Fruit fly (Drosophila melanogaster) whole organism, embryonic: ENCODE data around the gene Cpr67Fa1.

ENCODE experiments used
- CG10431 ChIP-seq: fragments of 200-800 bp; sonication (Bioruptor generic); optimal IDR thresholded peaks from 3 replicates; lab custom pipeline; 2018; ENCODE audit warnings: missing biosample characterization, mild to moderate bottlenecking, missing genetic modification characterization
- CG11085 ChIP-seq: fragments of 200-800 bp; sonication (Bioruptor generic); IDR thresholded peaks from 2 replicates; pipeline ENCODE4 v1.3.6; 2022; ENCODE audit warnings: missing biosample characterization, missing genetic modification characterization
- CG11398 ChIP-seq: fragments of 200-800 bp; sonication (Bioruptor generic); optimal IDR thresholded peaks from 2 replicates; lab custom pipeline; 2016; ENCODE audit warnings: missing biosample characterization, missing genetic modification characterization
- CG11696 ChIP-seq: fragments of 200-800 bp; sonication (Bioruptor generic); IDR thresholded peaks from 2 replicates; pipeline ENCODE4 v1.3.6; 2022; ENCODE audit warnings: missing biosample characterization, missing genetic modification characterization
- CG15073 ChIP-seq: fragments of 200-800 bp; sonication (Bioruptor generic); optimal IDR thresholded peaks from 2 replicates; lab custom pipeline; 2016; ENCODE audit warnings: missing biosample characterization, missing genetic modification characterization
- CG15479 ChIP-seq: fragments of 200-800 bp; sonication (Bioruptor generic); optimal IDR thresholded peaks from 3 replicates; lab custom pipeline; 2019; ENCODE audit warnings: missing biosample characterization, mild to moderate bottlenecking, missing genetic modification characterization, moderate library complexity
- CG1603 ChIP-seq: fragments of 200-800 bp; sonication (Bioruptor generic); optimal IDR thresholded peaks from 2 replicates; lab custom pipeline; 2019; ENCODE audit warnings: missing biosample characterization, mild to moderate bottlenecking, missing genetic modification characterization, moderate library complexity
- CG16813 ChIP-seq: fragments of 200-800 bp; sonication (Bioruptor generic); IDR thresholded peaks from 3 replicates; pipeline ENCODE4 v1.3.6; 2022; ENCODE audit warnings: missing biosample characterization, missing genetic modification characterization; ENCODE audit not compliant: partially characterized antibody
- CG17568 ChIP-seq: fragments of 200-800 bp; sonication (Bioruptor generic); optimal IDR thresholded peaks from 2 replicates; lab custom pipeline; 2018; ENCODE audit warnings: missing biosample characterization, mild to moderate bottlenecking, missing genetic modification characterization, moderate library complexity
- CG18262 ChIP-seq: fragments of 200-800 bp; optimal IDR thresholded peaks from 3 replicates; lab custom pipeline; 2019; ENCODE audit warnings: missing biosample characterization, mild to moderate bottlenecking, missing genetic modification characterization, moderate library complexity
- CG30403 ChIP-seq: fragments of 200-800 bp; sonication (Bioruptor generic); optimal IDR thresholded peaks from 3 replicates; lab custom pipeline; 2016; ENCODE audit warnings: missing biosample characterization, missing genetic modification characterization
- CG30431 ChIP-seq: fragments of 200-800 bp; sonication (Bioruptor generic); optimal IDR thresholded peaks from 2 replicates; lab custom pipeline; 2017; ENCODE audit warnings: missing biosample characterization, missing genetic modification characterization
- CG3163 ChIP-seq: fragments of 200-800 bp; sonication (Bioruptor generic); optimal IDR thresholded peaks from 3 replicates; lab custom pipeline; 2016; ENCODE audit warnings: missing biosample characterization, missing genetic modification characterization
- CG6175 ChIP-seq: fragments of 200-800 bp; sonication (Bioruptor generic); IDR thresholded peaks from 3 replicates; pipeline ENCODE4 v1.3.6; 2022; ENCODE audit warnings: missing biosample characterization, missing genetic modification characterization
- CG6791 ChIP-seq: fragments of 200-800 bp; sonication (Bioruptor generic); IDR thresholded peaks from 3 replicates; pipeline ENCODE4 v1.3.6; 2022; ENCODE audit warnings: missing biosample characterization, missing genetic modification characterization; ENCODE audit not compliant: partially characterized antibody
- CG9215 ChIP-seq: fragments of 200-800 bp; sonication (Bioruptor generic); IDR thresholded peaks from 2 replicates; pipeline ENCODE4 v1.3.6; 2022; ENCODE audit warnings: missing biosample characterization, missing genetic modification characterization
- Doc2 ChIP-seq: fragments of 200-800 bp; sonication (Bioruptor generic); IDR thresholded peaks from 2 replicates; pipeline ENCODE4 v1.3.6; 2022; ENCODE audit warnings: missing biosample characterization, missing genetic modification characterization
- Drgx ChIP-seq: fragments of 200-800 bp; sonication (Bioruptor generic); IDR thresholded peaks from 2 replicates; pipeline ENCODE4 v1.3.6; 2022; ENCODE audit warnings: missing biosample characterization, missing genetic modification characterization
- HHEX ChIP-seq: fragments of 200-800 bp; sonication (Bioruptor generic); optimal IDR thresholded peaks from 3 replicates; lab custom pipeline; 2017; ENCODE audit warnings: missing biosample characterization, mild to moderate bottlenecking, missing genetic modification characterization, missing genetic modification reagents
- HLHmδ ChIP-seq: fragments of 200-800 bp; sonication (Bioruptor generic); optimal IDR thresholded peaks from 2 replicates; lab custom pipeline; 2018; ENCODE audit warnings: missing biosample characterization, mild to moderate bottlenecking, missing genetic modification characterization, moderate library complexity
- Nf-YA ChIP-seq: fragments of 200-800 bp; sonication (Bioruptor generic); IDR thresholded peaks from 2 replicates; pipeline ENCODE4 v1.3.6; 2022; ENCODE audit warnings: missing biosample characterization, missing genetic modification characterization
- Nf-YC ChIP-seq: fragments of 200-800 bp; optimal IDR thresholded peaks from 3 replicates; lab custom pipeline; 2019; ENCODE audit warnings: missing biosample characterization, mild to moderate bottlenecking, missing genetic modification characterization, moderate library complexity
- Pdp1 ChIP-seq, 2 experiments: fragments of 200-800 bp; sonication (Bioruptor generic); optimal IDR thresholded peaks; 3 replicates each; lab custom pipeline; 2016; ENCODE audit warnings: missing biosample characterization in 2 of 2, missing genetic modification characterization in 2 of 2, mild to moderate bottlenecking in 1 of 2, moderate library complexity in 1 of 2
- Usf ChIP-seq: fragments of 200-800 bp; sonication (Bioruptor generic); optimal IDR thresholded peaks from 2 replicates; lab custom pipeline; 2017; ENCODE audit warnings: missing genotype, missing biosample characterization, missing genetic modification characterization
- YL-1 ChIP-seq: fragments of 200-800 bp; sonication (Bioruptor generic); optimal IDR thresholded peaks from 3 replicates; lab custom pipeline; 2017; ENCODE audit warnings: missing biosample characterization, mild to moderate bottlenecking, missing genetic modification characterization
- bcd ChIP-seq: fragments of 200-800 bp; sonication (Bioruptor generic); optimal IDR thresholded peaks from 2 replicates; lab custom pipeline; 2017; ENCODE audit warnings: missing biosample characterization, mild to moderate bottlenecking, missing genetic modification characterization
- cas ChIP-seq: fragments of 200-800 bp; sonication (Bioruptor generic); IDR thresholded peaks from 2 replicates; pipeline ENCODE4 v1.3.6; 2022; ENCODE audit warnings: missing biosample characterization, missing genetic modification characterization
- chinmo ChIP-seq: fragments of 200-800 bp; sonication (Bioruptor generic); IDR thresholded peaks from 4 replicates; pipeline ENCODE4 v1.3.6; 2022; ENCODE audit warnings: missing biosample characterization, missing genetic modification characterization; ENCODE audit not compliant: partially characterized antibody
- chm ChIP-seq: fragments of 200-800 bp; sonication (Bioruptor generic); IDR thresholded peaks from 2 replicates; pipeline ENCODE4 v1.3.6; 2022; ENCODE audit warnings: missing biosample characterization, missing genetic modification characterization
- dmrt11E ChIP-seq: fragments of 200-800 bp; sonication (Bioruptor generic); optimal IDR thresholded peaks from 3 replicates; lab custom pipeline; 2018; ENCODE audit warnings: missing biosample characterization, mild to moderate bottlenecking, missing genetic modification characterization, moderate library complexity
- dmrt99B ChIP-seq: fragments of 200-800 bp; sonication (Bioruptor generic); optimal IDR thresholded peaks from 2 replicates; lab custom pipeline; 2018; ENCODE audit warnings: missing biosample characterization, mild to moderate bottlenecking, missing genetic modification characterization, moderate library complexity
- dysf ChIP-seq: fragments of 200-800 bp; sonication (Bioruptor generic); IDR thresholded peaks from 3 replicates; pipeline ENCODE4 v1.3.6; 2022; ENCODE audit warnings: missing biosample characterization, missing genetic modification characterization
- eve ChIP-seq, 2 experiments: fragments of >200 bp; optimal IDR thresholded peaks; 2 replicates each; lab custom pipeline; 2017; ENCODE audit warnings: missing biosample characterization in 2 of 2, missing genetic modification characterization in 2 of 2
- fd3F ChIP-seq: fragments of 200-800 bp; sonication (Bioruptor generic); optimal IDR thresholded peaks from 2 replicates; lab custom pipeline; 2018; ENCODE audit warnings: missing biosample characterization, mild to moderate bottlenecking, missing genetic modification characterization, moderate library complexity
- kni ChIP-seq: fragments of 200-800 bp; sonication (Bioruptor generic); optimal IDR thresholded peaks from 3 replicates; lab custom pipeline; 2017; ENCODE audit warnings: mild to moderate bottlenecking, missing biosample characterization, missing genetic modification reagents, missing genetic modification characterization
- lab ChIP-seq: fragments of 200-800 bp; sonication (Bioruptor generic); optimal IDR thresholded peaks from 3 replicates; lab custom pipeline; 2017; ENCODE audit warnings: missing biosample characterization, missing genetic modification characterization, mild to moderate bottlenecking, moderate library complexity, missing genetic modification reagents
- lilli ChIP-seq: fragments of 200-800 bp; sonication (Bioruptor generic); optimal IDR thresholded peaks from 3 replicates; lab custom pipeline; 2016; ENCODE audit warnings: missing biosample characterization, missing genetic modification characterization
- mld ChIP-seq: fragments of 200-800 bp; sonication (Bioruptor generic); IDR thresholded peaks from 3 replicates; pipeline ENCODE4 v1.3.6; 2022; ENCODE audit warnings: missing biosample characterization, missing genetic modification characterization; ENCODE audit not compliant: partially characterized antibody
- nau ChIP-seq: fragments of 200-800 bp; sonication (Bioruptor generic); optimal IDR thresholded peaks from 3 replicates; lab custom pipeline; 2017; ENCODE audit warnings: missing biosample characterization, mild to moderate bottlenecking, missing genetic modification characterization, missing genetic modification reagents
- nerfin-2 ChIP-seq: fragments of 200-800 bp; sonication (Bioruptor generic); IDR thresholded peaks from 2 replicates; pipeline ENCODE4 v1.3.6; 2022; ENCODE audit warnings: missing biosample characterization, missing genetic modification characterization; ENCODE audit not compliant: partially characterized antibody
- peb ChIP-seq: fragments of 200-800 bp; sonication (Bioruptor generic); IDR thresholded peaks from 2 replicates; pipeline ENCODE4 v1.3.6; 2022; ENCODE audit warnings: missing biosample characterization, missing genetic modification characterization
- pita ChIP-seq: fragments of 200-800 bp; sonication (Bioruptor generic); optimal IDR thresholded peaks from 2 replicates; lab custom pipeline; 2017; ENCODE audit warnings: missing biosample characterization, mild to moderate bottlenecking, missing genetic modification characterization
- pum ChIP-seq: fragments of 200-800 bp; sonication (Bioruptor generic); optimal IDR thresholded peaks from 2 replicates; lab custom pipeline; 2016; ENCODE audit warnings: missing biosample characterization, missing genetic modification characterization
- repo ChIP-seq: fragments of 200-800 bp; sonication (Bioruptor generic); optimal IDR thresholded peaks from 2 replicates; lab custom pipeline; 2016; ENCODE audit warnings: missing biosample characterization, missing genetic modification characterization
- sima ChIP-seq: fragments of 200-800 bp; sonication (Bioruptor generic); optimal IDR thresholded peaks from 2 replicates; lab custom pipeline; 2016; ENCODE audit warnings: missing biosample characterization, missing genetic modification characterization
- tio ChIP-seq: fragments of 200-800 bp; sonication (Bioruptor generic); optimal IDR thresholded peaks from 2 replicates; lab custom pipeline; 2017; ENCODE audit warnings: missing biosample characterization, missing genetic modification characterization, inconsistent platforms
- tna ChIP-seq: fragments of 200-800 bp; sonication (Bioruptor generic); IDR thresholded peaks from 2 replicates; pipeline ENCODE4 v1.3.6; 2022; ENCODE audit warnings: missing biosample characterization, missing genetic modification characterization; ENCODE audit not compliant: partially characterized antibody
- vvl ChIP-seq: fragments of 200-800 bp; sonication (Bioruptor generic); IDR thresholded peaks from 2 replicates; pipeline ENCODE4 v1.3.6; 2022; ENCODE audit warnings: missing biosample characterization, missing genetic modification characterization
- wor ChIP-seq: fragments of 200-800 bp; sonication (Bioruptor generic); IDR thresholded peaks from 2 replicates; pipeline ENCODE4 v1.3.6; 2022; ENCODE audit warnings: missing biosample characterization, missing genetic modification characterization

Gene Cpr67Fa1

dm6 chr3L:10897534-10898255 is 7.9 kb downstream of the Cpr67Fa1 start (continued):
- TF ChIP-seq pum (GFP tag; lab: Kevin White, UChicago) (no peak), nerfin-2 (no peak), CG18262 (peak; percentile 8), CG6791 (GFP tag; lab: Robert Waterston, UW) (no peak), Usf (no peak), Pdp1 (GFP tag; optimal IDR thresholded peaks at IDR 0.05; lab: Kevin White, UChicago) (peak in 1 of 2 experiments; percentile 70), fd3F (GFP tag; lab: Kevin White, UChicago) (no peak), Drgx (GFP tag; lab: Robert Waterston, UW) (peak; percentile 30), CG10431 (peak; percentile 8), vvl (0 out of 2 replicates have a peak, but pooled peaks have one; percentile 6), CG30403 (GFP tag; lab: Kevin White, UChicago) (peak; percentile 0), CG6175 (GFP tag; lab: Robert Waterston, UW) (0 out of 3 replicates have a peak, but pooled peaks have one; percentile 20), pita (GFP tag; lab: Kevin White, UChicago) (no peak), dysf (no peak), HHEX (no peak), peb (GFP tag; lab: Robert Waterston, UW) (no peak), kni (GFP tag; lab: Kevin White, UChicago) (no peak), CG11696 (no peak), Nf-YA (GFP tag; lab: Robert Waterston, UW) (no peak), sima (GFP tag; lab: Kevin White, UChicago) (no peak), chinmo (GFP tag; lab: Robert Waterston, UW) (peak; percentile 83; the same call in 2 of the 4 replicates), eve (GFP tag; optimal IDR thresholded peaks at IDR 0.05; lab: Kevin White, UChicago) (peak in 1 of 2 experiments; percentile 8), HLHmδ (GFP tag; lab: Kevin White, UChicago) (no peak), nau (GFP tag; lab: Kevin White, UChicago) (peak; percentile 16), wor (GFP tag; lab: Robert Waterston, UW) (no peak), lab (GFP tag; lab: Kevin White, UChicago) (peak; percentile 26), dmrt11E (tag; lab: Kevin White, UChicago) (no peak), cas (GFP tag; lab: Robert Waterston, UW) (no peak), CG1603 (tag; lab: Kevin White, UChicago) (peak; percentile 41), Nf-YC (tag; lab: Kevin White, UChicago) (no peak), YL-1 (no peak), CG15073 (GFP tag; lab: Kevin White, UChicago) (no peak), chm (no peak), CG17568 (GFP tag; lab: Kevin White, UChicago) (no peak), bcd (peak; percentile 16), Doc2 (GFP tag; lab: Robert Waterston, UW) (no peak), mld (no peak), CG15479 (GFP tag; lab: Kevin White, UChicago) (peak; percentile 21), CG11398 (no peak), CG9215 (GFP tag; lab: Robert Waterston, UW) (no peak), tna (GFP tag; lab: Robert Waterston, UW) (no peak), tio (no peak), CG11085 (no peak), CG16813 (GFP tag; lab: Robert Waterston, UW) (0 out of 3 replicates have a peak, but pooled peaks have one; percentile 16), repo (no peak), CG3163 (GFP tag; lab: Kevin White, UChicago) (no peak), CG30431 (GFP tag; lab: Kevin White, UChicago) (no peak), dmrt99B (tag; lab: Kevin White, UChicago) (peak; percentile 3), lilli (GFP tag; lab: Kevin White, UChicago) (no peak)
